Fruit fly (Drosophila melanogaster) whole organism, embryonic: ENCODE measurements around the gene Ubc7.

Experiments used
- ATbp ChIP-seq: fragments of 200-800 bp; sonication (Bioruptor generic); optimal IDR thresholded peaks from 2 replicates; lab custom pipeline; 2017; ENCODE audit warnings: missing biosample characterization, mild to moderate bottlenecking, missing genetic modification characterization, missing genetic modification reagents
- Abd-B ChIP-seq: fragments of 200-800 bp; sonication (Bioruptor generic); optimal IDR thresholded peaks from 2 replicates; lab custom pipeline; 2018; ENCODE audit warnings: missing biosample characterization, mild to moderate bottlenecking, missing genetic modification characterization, moderate library complexity
- Atf3 ChIP-seq: fragments of 200-800 bp; sonication (Bioruptor generic); optimal IDR thresholded peaks from 3 replicates; lab custom pipeline; 2016; ENCODE audit warnings: missing biosample characterization, missing genetic modification characterization
- CG1024 ChIP-seq: fragments of 200-800 bp; sonication (Bioruptor generic); IDR thresholded peaks from 2 replicates; pipeline ENCODE4 v1.3.6; 2022; ENCODE audit warnings: missing biosample characterization, missing genetic modification characterization
- CG10462 ChIP-seq: fragments of 200-800 bp; sonication (Bioruptor generic); optimal IDR thresholded peaks from 2 replicates; lab custom pipeline; 2016; ENCODE audit warnings: missing biosample characterization, missing genetic modification characterization
- CG12155 ChIP-seq: fragments of 200-800 bp; sonication (Bioruptor generic); optimal IDR thresholded peaks from 3 replicates; lab custom pipeline; 2016; ENCODE audit warnings: missing biosample characterization, missing genetic modification characterization
- CG13775 ChIP-seq: fragments of 200-800 bp; sonication (Bioruptor generic); optimal IDR thresholded peaks from 3 replicates; lab custom pipeline; 2017; ENCODE audit warnings: missing biosample characterization, mild to moderate bottlenecking, missing genetic modification characterization
- CG14050 ChIP-seq: fragments of 200-800 bp; sonication (Bioruptor generic); IDR thresholded peaks from 3 replicates; pipeline ENCODE4 v1.3.6; 2022; ENCODE audit warnings: missing biosample characterization, missing genetic modification characterization
- CG1647 ChIP-seq: fragments of 200-800 bp; sonication (Bioruptor generic); optimal IDR thresholded peaks from 3 replicates; lab custom pipeline; 2016; ENCODE audit warnings: missing biosample characterization, missing genetic modification characterization
- CG17385 ChIP-seq: fragments of 200-800 bp; sonication (Bioruptor generic); optimal IDR thresholded peaks from 3 replicates; lab custom pipeline; 2018; ENCODE audit warnings: missing biosample characterization, mild to moderate bottlenecking, missing genetic modification characterization
- CG18476 ChIP-seq: fragments of 200-800 bp; sonication (Bioruptor generic); optimal IDR thresholded peaks from 2 replicates; lab custom pipeline; 2016; ENCODE audit warnings: missing biosample characterization, mild to moderate bottlenecking, missing genetic modification characterization
- CG18599 ChIP-seq: fragments of 200-800 bp; sonication (Bioruptor generic); optimal IDR thresholded peaks from 3 replicates; lab custom pipeline; 2017; ENCODE audit warnings: missing biosample characterization, missing genetic modification characterization, mild to moderate bottlenecking, moderate library complexity, missing genetic modification reagents
- CG2889 ChIP-seq: fragments of 200-800 bp; sonication (Bioruptor generic); IDR thresholded peaks from 3 replicates; pipeline ENCODE4 v1.3.6; 2022; ENCODE audit warnings: missing biosample characterization, missing genetic modification characterization
- CG31441 ChIP-seq: fragments of 200-800 bp; sonication (Bioruptor generic); IDR thresholded peaks from 2 replicates; pipeline ENCODE4 v1.3.6; 2022; ENCODE audit warnings: missing biosample characterization, missing genetic modification characterization
- CG3281 ChIP-seq: fragments of 200-800 bp; sonication (Bioruptor generic); optimal IDR thresholded peaks from 3 replicates; lab custom pipeline; 2017; ENCODE audit warnings: missing biosample characterization, mild to moderate bottlenecking, missing genetic modification characterization
- CG43689 ChIP-seq: fragments of 200-800 bp; sonication (Bioruptor generic); IDR thresholded peaks from 2 replicates; pipeline ENCODE4 v1.3.6; 2022; ENCODE audit warnings: missing biosample characterization, missing genetic modification characterization
- CG4854 ChIP-seq: fragments of 200-800 bp; sonication (Bioruptor generic); optimal IDR thresholded peaks from 2 replicates; lab custom pipeline; 2016; ENCODE audit warnings: missing biosample characterization, missing genetic modification characterization, inconsistent platforms
- CG5245 ChIP-seq: fragments of 200-800 bp; sonication (Bioruptor generic); optimal IDR thresholded peaks from 3 replicates; lab custom pipeline; 2016; ENCODE audit warnings: missing biosample characterization, missing genetic modification characterization
- CG6254 ChIP-seq: fragments of 200-800 bp; sonication (Bioruptor generic); optimal IDR thresholded peaks from 3 replicates; lab custom pipeline; 2017; ENCODE audit warnings: mild to moderate bottlenecking, missing biosample characterization, missing genetic modification reagents, missing genetic modification characterization
- CG6272 ChIP-seq: fragments of 200-800 bp; sonication (Bioruptor generic); IDR thresholded peaks from 2 replicates; pipeline ENCODE4 v1.3.6; 2022; ENCODE audit warnings: missing biosample characterization, missing genetic modification characterization
- CG8944 ChIP-seq: fragments of 200-800 bp; sonication (Bioruptor generic); optimal IDR thresholded peaks from 3 replicates; lab custom pipeline; 2016; ENCODE audit warnings: missing biosample characterization, missing genetic modification characterization
- D19A ChIP-seq: fragments of 200-800 bp; optimal IDR thresholded peaks from 3 replicates; lab custom pipeline; 2019; ENCODE audit warnings: missing biosample characterization, mild to moderate bottlenecking, missing genetic modification characterization, moderate library complexity
- Fer1 ChIP-seq: fragments of 200-800 bp; sonication (Bioruptor generic); optimal IDR thresholded peaks from 2 replicates; lab custom pipeline; 2017; ENCODE audit warnings: missing biosample characterization, mild to moderate bottlenecking, missing genetic modification characterization
- Fer2 ChIP-seq: fragments of 200-800 bp; sonication (Bioruptor generic); optimal IDR thresholded peaks from 2 replicates; lab custom pipeline; 2018; ENCODE audit warnings: missing biosample characterization, mild to moderate bottlenecking, missing genetic modification characterization, moderate library complexity
- Mrtf ChIP-seq: fragments of 200-800 bp; sonication (Bioruptor generic); IDR thresholded peaks from 3 replicates; pipeline ENCODE4 v1.3.6; 2022; ENCODE audit warnings: missing biosample characterization, missing genetic modification characterization
- NC2α ChIP-seq: fragments of 200-800 bp; sonication (Bioruptor generic); optimal IDR thresholded peaks from 2 replicates; lab custom pipeline; 2016; ENCODE audit warnings: missing biosample characterization, missing genetic modification characterization
- Oli ChIP-seq: fragments of 200-800 bp; sonication (Bioruptor generic); optimal IDR thresholded peaks from 2 replicates; lab custom pipeline; 2018; ENCODE audit warnings: missing biosample characterization, mild to moderate bottlenecking, missing genetic modification characterization, moderate library complexity
- Opbp ChIP-seq: fragments of 200-800 bp; sonication (Bioruptor generic); IDR thresholded peaks from 3 replicates; pipeline ENCODE4 v1.3.6; 2022; ENCODE audit warnings: missing biosample characterization, missing genetic modification characterization; ENCODE audit not compliant: partially characterized antibody
- Tbp ChIP-seq: fragments of >200 bp; optimal IDR thresholded peaks from 2 replicates; lab custom pipeline; 2018; ENCODE audit warnings: missing biosample characterization, missing genetic modification characterization
- YL-1 ChIP-seq: fragments of 200-800 bp; sonication (Bioruptor generic); optimal IDR thresholded peaks from 3 replicates; lab custom pipeline; 2017; ENCODE audit warnings: missing biosample characterization, mild to moderate bottlenecking, missing genetic modification characterization
- abd-A ChIP-seq: fragments of 200-800 bp; sonication (Bioruptor generic); optimal IDR thresholded peaks from 3 replicates; lab custom pipeline; 2019; ENCODE audit warnings: missing biosample characterization, mild to moderate bottlenecking, missing genetic modification characterization, moderate library complexity
- ase ChIP-seq: fragments of 200-800 bp; sonication (Bioruptor generic); IDR thresholded peaks from 3 replicates; pipeline ENCODE4 v1.3.6; 2022; ENCODE audit warnings: missing biosample characterization, missing genetic modification characterization
- bigmax ChIP-seq: fragments of 200-800 bp; sonication (Bioruptor generic); optimal IDR thresholded peaks from 2 replicates; lab custom pipeline; 2018; ENCODE audit warnings: missing biosample characterization, mild to moderate bottlenecking, missing genetic modification characterization
- br ChIP-seq: fragments of >200 bp; optimal IDR thresholded peaks from 2 replicates; lab custom pipeline; 2017
- corto ChIP-seq: fragments of 200-800 bp; sonication (Bioruptor generic); optimal IDR thresholded peaks from 2 replicates; lab custom pipeline; 2016; ENCODE audit warnings: missing biosample characterization, mild to moderate bottlenecking, missing genetic modification characterization, moderate library complexity
- dan ChIP-seq: fragments of 200-800 bp; sonication (Bioruptor generic); IDR thresholded peaks from 2 replicates; pipeline ENCODE4 v1.3.6; 2022; ENCODE audit warnings: missing biosample characterization, missing genetic modification characterization
- dpn ChIP-seq, 2 experiments: fragments of 200-800 bp; sonication (Bioruptor generic); optimal IDR thresholded peaks; 3 replicates each; lab custom pipeline; 2016; ENCODE audit warnings: missing biosample characterization in 2 of 2, missing genetic modification characterization in 2 of 2
- ems ChIP-seq: fragments of 200-800 bp; sonication (Bioruptor generic); optimal IDR thresholded peaks from 3 replicates; lab custom pipeline; 2016; ENCODE audit warnings: missing biosample characterization, missing genetic modification characterization
- esg ChIP-seq: fragments of 200-800 bp; sonication (Bioruptor generic); conservative IDR thresholded peaks from 2 replicates; pipeline ENCODE4 v1.3.6; 2022; ENCODE audit warnings: missing biosample characterization, missing genetic modification characterization
- fd3F ChIP-seq: fragments of 200-800 bp; sonication (Bioruptor generic); optimal IDR thresholded peaks from 2 replicates; lab custom pipeline; 2018; ENCODE audit warnings: missing biosample characterization, mild to moderate bottlenecking, missing genetic modification characterization, moderate library complexity
- ind ChIP-seq: fragments of 200-800 bp; sonication (Bioruptor generic); optimal IDR thresholded peaks from 3 replicates; lab custom pipeline; 2016; ENCODE audit warnings: missing biosample characterization, missing genetic modification characterization
- jumu ChIP-seq: fragments of 200-800 bp; sonication (Bioruptor generic); optimal IDR thresholded peaks from 3 replicates; lab custom pipeline; 2016; ENCODE audit warnings: missing biosample characterization, missing genetic modification characterization
- klu ChIP-seq: fragments of 200-800 bp; sonication (Bioruptor generic); IDR thresholded peaks from 2 replicates; pipeline ENCODE4 v1.3.6; 2022; ENCODE audit warnings: missing biosample characterization, missing genetic modification characterization
- lilli ChIP-seq: fragments of 200-800 bp; sonication (Bioruptor generic); optimal IDR thresholded peaks from 3 replicates; lab custom pipeline; 2016; ENCODE audit warnings: missing biosample characterization, missing genetic modification characterization
- lmd ChIP-seq: fragments of 200-800 bp; sonication (Bioruptor generic); IDR thresholded peaks from 2 replicates; pipeline ENCODE4 v1.3.6; 2022; ENCODE audit warnings: missing biosample characterization, missing genetic modification characterization
- mirr ChIP-seq: fragments of 200-800 bp; sonication (Bioruptor generic); optimal IDR thresholded peaks from 3 replicates; lab custom pipeline; 2018; ENCODE audit warnings: missing biosample characterization, mild to moderate bottlenecking, missing genetic modification characterization
- pb ChIP-seq: fragments of 200-800 bp; sonication (Bioruptor generic); optimal IDR thresholded peaks from 3 replicates; lab custom pipeline; 2016; ENCODE audit warnings: missing biosample characterization, missing genetic modification characterization
- rib ChIP-seq: fragments of 200-800 bp; sonication (Bioruptor generic); IDR thresholded peaks from 2 replicates; pipeline ENCODE4 v1.3.6; 2022; ENCODE audit warnings: missing biosample characterization, missing genetic modification characterization
- tio ChIP-seq: fragments of 200-800 bp; sonication (Bioruptor generic); optimal IDR thresholded peaks from 2 replicates; lab custom pipeline; 2017; ENCODE audit warnings: missing biosample characterization, missing genetic modification characterization, inconsistent platforms
- tx ChIP-seq: fragments of 200-800 bp; sonication (Bioruptor generic); optimal IDR thresholded peaks from 2 replicates; lab custom pipeline; 2016; ENCODE audit warnings: missing biosample characterization, missing genetic modification characterization
- unpg ChIP-seq: fragments of 200-800 bp; sonication (Bioruptor generic); optimal IDR thresholded peaks from 3 replicates; lab custom pipeline; 2018; ENCODE audit warnings: missing biosample characterization, mild to moderate bottlenecking, missing genetic modification characterization, moderate library complexity
- wdn ChIP-seq: fragments of 200-800 bp; sonication (Bioruptor generic); IDR thresholded peaks from 2 replicates; pipeline ENCODE4 v1.3.6; 2022; ENCODE audit warnings: missing biosample characterization, missing genetic modification characterization

Gene Ubc7

DNA sequence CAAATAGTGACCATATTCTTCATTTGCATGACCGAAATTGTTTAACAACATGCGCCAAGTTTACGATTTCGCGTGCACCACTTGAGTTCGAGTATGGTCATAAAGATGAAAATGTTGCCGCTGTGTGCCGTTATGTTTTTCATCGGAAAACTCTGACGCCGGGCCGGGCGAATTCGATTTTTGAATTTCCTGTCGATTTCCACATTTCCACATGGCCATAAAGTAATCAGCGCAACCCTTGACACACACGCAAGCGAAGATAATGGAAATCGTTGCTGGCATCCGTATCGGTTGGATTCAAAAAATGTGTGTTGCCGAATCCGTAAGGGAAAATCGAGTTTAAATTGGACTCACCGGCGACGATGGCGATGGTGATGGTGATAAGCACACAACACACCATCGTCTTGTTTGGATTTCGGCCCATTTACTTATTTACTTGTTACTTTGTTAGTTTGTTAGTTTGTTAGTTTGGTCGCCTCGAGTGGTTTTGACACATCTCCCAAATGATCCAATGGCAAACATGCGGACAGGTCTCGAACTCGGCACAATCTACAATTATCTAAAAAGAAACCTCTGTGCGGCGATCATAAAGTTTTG lies 51.2 kb downstream of the Ubc7 start (continued):
- no peak for TF ChIP-seq Oli
- TF ChIP-seq CG14050 = peak; percentile 29; the same call in 2 of the 3 replicates
- no peak for TF ChIP-seq CG3281 (GFP tag; lab: Kevin White, UChicago)
- no peak for TF ChIP-seq ind (GFP tag; lab: Kevin White, UChicago)
- TF ChIP-seq CG13775 (GFP tag; lab: Kevin White, UChicago) = no peak
- TF ChIP-seq CG10462 (GFP tag; lab: Kevin White, UChicago) = peak; percentile 7
- no peak for TF ChIP-seq Fer2 (tag; lab: Kevin White, UChicago)
- no peak for TF ChIP-seq CG4854
- TF ChIP-seq YL-1 (GFP tag; lab: Kevin White, UChicago) = peak; percentile 1
- no peak for TF ChIP-seq abd-A (tag; lab: Kevin White, UChicago)
- no peak for TF ChIP-seq CG6272 (GFP tag; lab: Robert Waterston, UW)
- TF ChIP-seq mirr (GFP tag; lab: Kevin White, UChicago) = peak; percentile 25
- no peak for TF ChIP-seq wdn (GFP tag; lab: Robert Waterston, UW)
- peak; percentile 16 for TF ChIP-seq NC2α (GFP tag; lab: Kevin White, UChicago)
- TF ChIP-seq CG43689 = no peak
- no peak for TF ChIP-seq lilli
- peak; percentile 17 for TF ChIP-seq Fer1 (GFP tag; lab: Kevin White, UChicago)
- TF ChIP-seq CG31441 (GFP tag; lab: Robert Waterston, UW) = no peak; the same call in 1 of the 2 replicates
- TF ChIP-seq tx = no peak
- TF ChIP-seq CG12155 (GFP tag; lab: Kevin White, UChicago) = no peak
- TF ChIP-seq unpg (GFP tag; lab: Kevin White, UChicago) = peak; percentile 18
- no peak for TF ChIP-seq CG1647 (GFP tag; lab: Kevin White, UChicago)
- no peak for TF ChIP-seq dan (GFP tag; lab: Robert Waterston, UW)
- no peak for TF ChIP-seq dpn (GFP tag; optimal IDR thresholded peaks at IDR 0.05; lab: Kevin White, UChicago)
- no peak for TF ChIP-seq CG5245 (GFP tag; lab: Kevin White, UChicago)
- TF ChIP-seq Opbp = no peak
- no peak for TF ChIP-seq bigmax (GFP tag; lab: Kevin White, UChicago)
- TF ChIP-seq pb (GFP tag; lab: Kevin White, UChicago) = no peak
- peak; percentile 22 for TF ChIP-seq CG17385 (GFP tag; lab: Kevin White, UChicago)
- peak; percentile 48 for TF ChIP-seq CG6254 (GFP tag; lab: Kevin White, UChicago)
- TF ChIP-seq CG18599 = peak; percentile 39
- TF ChIP-seq Atf3 = no peak
- no peak for TF ChIP-seq Mrtf (GFP tag; lab: Robert Waterston, UW)
- TF ChIP-seq D19A (tag; lab: Kevin White, UChicago) = peak; percentile 41
- no peak for TF ChIP-seq Abd-B (GFP tag; lab: Kevin White, UChicago)
- no peak for TF ChIP-seq lmd
- TF ChIP-seq klu = no peak
- TF ChIP-seq CG1024 = no peak
- no peak for TF ChIP-seq esg (GFP tag; lab: Robert Waterston, UW)
- TF ChIP-seq Tbp (GFP tag; lab: Kevin White, UChicago) = no peak
- peak; percentile 8 for TF ChIP-seq CG18476 (GFP tag; lab: Kevin White, UChicago)
- no peak for TF ChIP-seq CG8944 (GFP tag; lab: Kevin White, UChicago)
- no peak for TF ChIP-seq rib (GFP tag; lab: Robert Waterston, UW)
- no peak for TF ChIP-seq jumu (GFP tag; lab: Kevin White, UChicago)
- TF ChIP-seq CG2889 (GFP tag; lab: Robert Waterston, UW) = no peak
- TF ChIP-seq fd3F (GFP tag; lab: Kevin White, UChicago) = no peak
- no peak for TF ChIP-seq corto (GFP tag; lab: Kevin White, UChicago)
- TF ChIP-seq ase (GFP tag; lab: Robert Waterston, UW) = peak; percentile 32; the same call in 1 of the 3 replicates
- TF ChIP-seq ATbp = peak; percentile 89
- TF ChIP-seq tio (GFP tag; lab: Kevin White, UChicago) = peak; percentile 3
- no peak for TF ChIP-seq ems (GFP tag; lab: Kevin White, UChicago)
- TF ChIP-seq br = no peak
